Fruit fly (Drosophila melanogaster) whole organism, prepupa: ENCODE results near the gene CG14708.
A peak's percentile ranks its signal among the peaks of the same experiment; 100 is the strongest.

ENCODE experiments used
- Blimp-1 ChIP-seq: fragments of 200-800 bp; sonication (Bioruptor generic); optimal IDR thresholded peaks from 3 replicates; lab custom pipeline; 2017; ENCODE audit warnings: missing biosample characterization, missing genetic modification characterization, mild to moderate bottlenecking, moderate library complexity, missing genetic modification reagents
- CG3032 ChIP-seq: fragments of 200-800 bp; optimal IDR thresholded peaks from 2 replicates; lab custom pipeline; 2019; ENCODE audit warnings: missing biosample characterization, mild to moderate bottlenecking, missing genetic modification characterization, moderate library complexity
- CG34406 ChIP-seq: fragments of 200-800 bp; sonication (Bioruptor generic); optimal IDR thresholded peaks from 3 replicates; lab custom pipeline; 2016; ENCODE audit warnings: missing biosample characterization, missing genetic modification characterization
- CG3919 ChIP-seq: fragments of 200-800 bp; sonication (Bioruptor generic); optimal IDR thresholded peaks from 3 replicates; lab custom pipeline; 2016; ENCODE audit warnings: missing biosample characterization, missing genetic modification characterization
- CG4318 ChIP-seq: fragments of 200-800 bp; sonication (Bioruptor generic); optimal IDR thresholded peaks from 3 replicates; lab custom pipeline; 2017; ENCODE audit warnings: missing biosample characterization, mild to moderate bottlenecking, missing genetic modification characterization
- CG6854 ChIP-seq: fragments of 200-800 bp; sonication (Bioruptor generic); optimal IDR thresholded peaks from 2 replicates; lab custom pipeline; 2017; ENCODE audit warnings: missing biosample characterization, mild to moderate bottlenecking, missing genetic modification characterization
- Eip75B ChIP-seq: fragments of 200-800 bp; sonication (Bioruptor generic); optimal IDR thresholded peaks from 3 replicates; lab custom pipeline; 2016; ENCODE audit warnings: missing biosample characterization, missing genetic modification characterization
- Eip78C ChIP-seq: fragments of 200-800 bp; sonication (Bioruptor generic); peaks from one replicate; lab custom pipeline; 2016; ENCODE audit warnings: missing biosample characterization, missing genetic modification characterization
- Gug ChIP-seq: fragments of 200-800 bp; sonication (Bioruptor generic); IDR thresholded peaks from 2 replicates; pipeline ENCODE4 v1.3.6; 2022; ENCODE audit warnings: missing biosample characterization, missing genetic modification characterization
- dac ChIP-seq: fragments of 200-800 bp; sonication (Bioruptor generic); optimal IDR thresholded peaks from 2 replicates; lab custom pipeline; 2017; ENCODE audit warnings: missing biosample characterization, mild to moderate bottlenecking, missing genetic modification characterization
- fd59A ChIP-seq: fragments of 200-800 bp; sonication (Bioruptor generic); optimal IDR thresholded peaks from 2 replicates; lab custom pipeline; 2017; ENCODE audit warnings: missing biosample characterization, mild to moderate bottlenecking, missing genetic modification characterization, missing genetic modification reagents
- pdm3 ChIP-seq: fragments of 200-800 bp; sonication (Bioruptor generic); optimal IDR thresholded peaks from 3 replicates; lab custom pipeline; 2016; ENCODE audit warnings: missing biosample characterization, missing genetic modification characterization
- topi ChIP-seq: fragments of 200-800 bp; sonication (Bioruptor generic); optimal IDR thresholded peaks from 3 replicates; lab custom pipeline; 2016; ENCODE audit warnings: missing biosample characterization, missing genetic modification characterization

DNA sequence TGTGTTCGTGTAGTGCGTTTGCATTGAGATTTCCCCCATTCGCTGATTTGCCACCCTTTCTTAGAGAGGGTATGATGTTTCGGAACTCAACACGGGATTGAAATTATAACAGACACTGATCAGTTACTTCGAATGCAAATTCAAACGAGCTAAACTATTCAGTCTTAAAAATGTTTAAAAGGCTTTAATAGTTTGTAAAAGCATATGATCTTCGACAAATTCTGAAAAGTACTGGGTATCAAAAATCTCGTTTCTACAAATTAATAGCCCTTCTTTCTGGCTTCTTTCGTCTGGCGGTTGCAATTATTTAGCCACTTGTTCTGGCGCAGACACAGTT, 28.3 kb downstream of the CG14708 start:
- TF ChIP-seq topi (GFP tag; lab: Kevin White, UChicago) (no peak), CG3032 (tag; lab: Kevin White, UChicago) (peak; percentile 86), dac (GFP tag; lab: Kevin White, UChicago) (peak; percentile 79), Blimp-1 (no peak), pdm3 (GFP tag; lab: Kevin White, UChicago) (no peak), CG6854 (no peak), Eip78C (GFP tag; lab: Kevin White, UChicago) (no peak), fd59A (GFP tag; lab: Kevin White, UChicago) (peak; percentile 76), CG4318 (GFP tag; lab: Kevin White, UChicago) (no peak), Gug (peak; percentile 88), CG3919 (GFP tag; lab: Kevin White, UChicago) (peak; percentile 90), CG34406 (GFP tag; lab: Kevin White, UChicago) (no peak), Eip75B (GFP tag; lab: Kevin White, UChicago) (peak; percentile 88)
